Fruit fly (Drosophila melanogaster) whole organism, embryonic: ENCODE data around the gene CG7810.
A peak's percentile ranks its signal among the peaks of the same experiment; 100 is the strongest.

Source experiments
- Aef1 ChIP-seq: fragments of 200-800 bp; sonication (Bioruptor generic); IDR thresholded peaks from 3 replicates; pipeline ENCODE4 v1.3.6; 2022; ENCODE audit warnings: missing biosample characterization, missing genetic modification characterization
- Bgb ChIP-seq: fragments of 200-800 bp; sonication (Bioruptor generic); IDR thresholded peaks from 2 replicates; pipeline ENCODE4 v1.3.6; 2022; ENCODE audit warnings: missing biosample characterization, missing genetic modification characterization; ENCODE audit not compliant: partially characterized antibody
- Blimp-1 ChIP-seq: fragments of 200-800 bp; sonication (Bioruptor generic); optimal IDR thresholded peaks from 3 replicates; lab custom pipeline; 2018; ENCODE audit warnings: missing biosample characterization, missing genetic modification characterization, mild to moderate bottlenecking, moderate library complexity, missing genetic modification reagents
- CG10321 ChIP-seq: fragments of 200-800 bp; sonication (Bioruptor generic); IDR thresholded peaks from 2 replicates; pipeline ENCODE4 v1.3.6; 2022; ENCODE audit warnings: missing biosample characterization, missing genetic modification characterization
- CG11247 ChIP-seq: fragments of 200-800 bp; sonication (Bioruptor generic); IDR thresholded peaks from 2 replicates; pipeline ENCODE4 v1.3.6; 2022; ENCODE audit warnings: missing biosample characterization, missing genetic modification characterization
- CG11695 ChIP-seq: fragments of 200-800 bp; sonication (Bioruptor generic); IDR thresholded peaks from 3 replicates; pipeline ENCODE4 v1.3.6; 2022; ENCODE audit warnings: missing biosample characterization, missing genetic modification characterization
- CG1233 ChIP-seq: fragments of 200-800 bp; sonication (Bioruptor generic); optimal IDR thresholded peaks from 4 replicates; lab custom pipeline; 2018; ENCODE audit warnings: missing biosample characterization, mild to moderate bottlenecking, missing genetic modification characterization
- CG12744 ChIP-seq: fragments of 200-800 bp; sonication (Bioruptor generic); optimal IDR thresholded peaks from 2 replicates; lab custom pipeline; 2016; ENCODE audit warnings: missing biosample characterization, missing genetic modification characterization
- CG13123 ChIP-seq: fragments of 200-800 bp; sonication (Bioruptor generic); optimal IDR thresholded peaks from 2 replicates; lab custom pipeline; 2016; ENCODE audit warnings: missing biosample characterization, missing genetic modification characterization
- CG13775 ChIP-seq: fragments of 200-800 bp; sonication (Bioruptor generic); optimal IDR thresholded peaks from 3 replicates; lab custom pipeline; 2017; ENCODE audit warnings: missing biosample characterization, mild to moderate bottlenecking, missing genetic modification characterization
- CG13894 ChIP-seq: fragments of 200-800 bp; sonication (Bioruptor generic); optimal IDR thresholded peaks from 3 replicates; lab custom pipeline; 2018; ENCODE audit warnings: missing biosample characterization, mild to moderate bottlenecking, missing genetic modification characterization, moderate library complexity
- CG1603 ChIP-seq: fragments of 200-800 bp; sonication (Bioruptor generic); optimal IDR thresholded peaks from 2 replicates; lab custom pipeline; 2019; ENCODE audit warnings: missing biosample characterization, mild to moderate bottlenecking, missing genetic modification characterization, moderate library complexity
- CG17568 ChIP-seq: fragments of 200-800 bp; sonication (Bioruptor generic); optimal IDR thresholded peaks from 2 replicates; lab custom pipeline; 2018; ENCODE audit warnings: missing biosample characterization, mild to moderate bottlenecking, missing genetic modification characterization, moderate library complexity
- CG17612 ChIP-seq: fragments of 200-800 bp; sonication (Bioruptor generic); IDR thresholded peaks from 2 replicates; pipeline ENCODE4 v1.3.6; 2022; ENCODE audit warnings: missing biosample characterization, missing genetic modification characterization
- CG18599 ChIP-seq: fragments of 200-800 bp; sonication (Bioruptor generic); optimal IDR thresholded peaks from 3 replicates; lab custom pipeline; 2017; ENCODE audit warnings: missing biosample characterization, missing genetic modification characterization, mild to moderate bottlenecking, moderate library complexity, missing genetic modification reagents
- CG2678 ChIP-seq: fragments of 200-800 bp; sonication (Bioruptor generic); optimal IDR thresholded peaks from 3 replicates; lab custom pipeline; 2019; ENCODE audit warnings: missing biosample characterization, mild to moderate bottlenecking, missing genetic modification characterization, moderate library complexity
- CG2875 ChIP-seq: fragments of 200-800 bp; sonication (Bioruptor generic); optimal IDR thresholded peaks from 2 replicates; lab custom pipeline; 2017; ENCODE audit warnings: missing biosample characterization, mild to moderate bottlenecking, missing genetic modification characterization, missing genetic modification reagents
- CG3726 ChIP-seq: fragments of 200-800 bp; sonication (Bioruptor generic); IDR thresholded peaks from 3 replicates; pipeline ENCODE4, ENCODE4 v1.3.6; 2022; ENCODE audit warnings: missing biosample characterization, missing genetic modification characterization
- CG42726 ChIP-seq: fragments of 200-800 bp; sonication (Bioruptor generic); IDR thresholded peaks from 2 replicates; pipeline ENCODE4 v1.3.6; 2022; ENCODE audit warnings: missing biosample characterization, missing genetic modification characterization; ENCODE audit not compliant: partially characterized antibody
- CG4730 ChIP-seq: fragments of 200-800 bp; sonication (Bioruptor generic); IDR thresholded peaks from 2 replicates; pipeline ENCODE4 v1.3.6; 2022; ENCODE audit warnings: missing biosample characterization, missing genetic modification characterization
- CG8281 ChIP-seq: fragments of 200-800 bp; sonication (Bioruptor generic); optimal IDR thresholded peaks from 2 replicates; lab custom pipeline; 2018; ENCODE audit warnings: missing biosample characterization, mild to moderate bottlenecking, missing genetic modification characterization, moderate library complexity
- CG8359 ChIP-seq: fragments of 200-800 bp; sonication (Bioruptor generic); optimal IDR thresholded peaks from 2 replicates; lab custom pipeline; 2017; ENCODE audit warnings: missing biosample characterization, mild to moderate bottlenecking, missing genetic modification characterization, borderline replicate concordance
- CG9797 ChIP-seq: fragments of 200-800 bp; sonication (Bioruptor generic); optimal IDR thresholded peaks from 3 replicates; lab custom pipeline; 2018; ENCODE audit warnings: missing biosample characterization, mild to moderate bottlenecking, missing genetic modification characterization
- CrebB ChIP-seq: fragments of 200-800 bp; sonication (Bioruptor generic); optimal IDR thresholded peaks from 3 replicates; lab custom pipeline; 2018; ENCODE audit warnings: missing biosample characterization, mild to moderate bottlenecking, missing genetic modification characterization
- Dfd ChIP-seq, 2 experiments: fragments of >200 bp; optimal IDR thresholded peaks; 2 replicates each; lab custom pipeline; 2017; ENCODE audit warnings: missing biosample characterization in 2 of 2, missing genetic modification characterization in 2 of 2
- Drgx ChIP-seq: fragments of 200-800 bp; sonication (Bioruptor generic); IDR thresholded peaks from 2 replicates; pipeline ENCODE4 v1.3.6; 2022; ENCODE audit warnings: missing biosample characterization, missing genetic modification characterization
- Elba2 ChIP-seq: fragments of 200-800 bp; sonication (Bioruptor generic); optimal IDR thresholded peaks from 3 replicates; lab custom pipeline; 2016; ENCODE audit warnings: missing biosample characterization, missing genetic modification characterization
- Fer2 ChIP-seq: fragments of 200-800 bp; sonication (Bioruptor generic); optimal IDR thresholded peaks from 2 replicates; lab custom pipeline; 2018; ENCODE audit warnings: missing biosample characterization, mild to moderate bottlenecking, missing genetic modification characterization, moderate library complexity
- H2.0 ChIP-seq: fragments of 200-800 bp; sonication (Bioruptor generic); IDR thresholded peaks from 2 replicates; pipeline ENCODE4 v1.3.6; 2022; ENCODE audit warnings: missing biosample characterization, missing genetic modification characterization
- Hr39 ChIP-seq: fragments of >200 bp; optimal IDR thresholded peaks from 2 replicates; lab custom pipeline; 2017
- MTF-1 ChIP-seq: fragments of 200-800 bp; sonication (Bioruptor generic); optimal IDR thresholded peaks from 2 replicates; lab custom pipeline; 2018; ENCODE audit warnings: missing biosample characterization, mild to moderate bottlenecking, missing genetic modification characterization, borderline replicate concordance
- Max ChIP-seq: fragments of 200-800 bp; sonication (Bioruptor generic); optimal IDR thresholded peaks from 2 replicates; lab custom pipeline; 2016; ENCODE audit warnings: missing biosample characterization, mild to moderate bottlenecking, missing genetic modification characterization
- Oaz ChIP-seq: fragments of 200-800 bp; sonication (Bioruptor generic); IDR thresholded peaks from 2 replicates; pipeline ENCODE4 v1.3.6; 2022; ENCODE audit warnings: missing biosample characterization, missing genetic modification characterization
- Pdp1 ChIP-seq, 2 experiments: fragments of 200-800 bp; sonication (Bioruptor generic); optimal IDR thresholded peaks; 3 replicates each; lab custom pipeline; 2016; ENCODE audit warnings: missing biosample characterization in 2 of 2, missing genetic modification characterization in 2 of 2, mild to moderate bottlenecking in 1 of 2, moderate library complexity in 1 of 2
- ac ChIP-seq: fragments of 200-800 bp; sonication (Bioruptor generic); optimal IDR thresholded peaks from 3 replicates; lab custom pipeline; 2017; ENCODE audit warnings: missing biosample characterization, mild to moderate bottlenecking, missing genetic modification characterization
- az2 ChIP-seq: fragments of 200-800 bp; sonication (Bioruptor generic); optimal IDR thresholded peaks from 3 replicates; lab custom pipeline; 2016; ENCODE audit warnings: missing biosample characterization, missing genetic modification characterization
- br ChIP-seq: fragments of >200 bp; optimal IDR thresholded peaks from 2 replicates; lab custom pipeline; 2017
- croc ChIP-seq: fragments of 200-800 bp; sonication (Bioruptor generic); conservative IDR thresholded peaks from 3 replicates; pipeline ENCODE4 v1.3.6; 2022; ENCODE audit warnings: missing biosample characterization, missing genetic modification characterization
- dan ChIP-seq: fragments of 200-800 bp; sonication (Bioruptor generic); IDR thresholded peaks from 2 replicates; pipeline ENCODE4 v1.3.6; 2022; ENCODE audit warnings: missing biosample characterization, missing genetic modification characterization
- dimm ChIP-seq: fragments of 200-800 bp; sonication (Bioruptor generic); IDR thresholded peaks from 2 replicates; pipeline ENCODE4 v1.3.6; 2022; ENCODE audit warnings: missing biosample characterization, missing genetic modification characterization
- fd102C ChIP-seq: fragments of 200-800 bp; sonication (Bioruptor generic); optimal IDR thresholded peaks from 2 replicates; lab custom pipeline; 2018; ENCODE audit warnings: missing biosample characterization, mild to moderate bottlenecking, missing genetic modification characterization, moderate library complexity
- fru ChIP-seq: fragments of >200 bp; optimal IDR thresholded peaks from 2 replicates; lab custom pipeline; 2017
- gce ChIP-seq: fragments of 200-800 bp; sonication (Bioruptor generic); IDR thresholded peaks from 3 replicates; pipeline ENCODE4 v1.3.6; 2022; ENCODE audit warnings: missing biosample characterization, missing genetic modification characterization
- hb ChIP-seq: fragments of 200-800 bp; sonication (Bioruptor generic); IDR thresholded peaks from 3 replicates; pipeline ENCODE4 v1.3.6; 2022; ENCODE audit warnings: missing biosample characterization, missing genetic modification characterization; ENCODE audit not compliant: partially characterized antibody
- lbe ChIP-seq: fragments of 200-800 bp; sonication (Bioruptor generic); optimal IDR thresholded peaks from 2 replicates; lab custom pipeline; 2016; ENCODE audit warnings: missing biosample characterization, mild to moderate bottlenecking, missing genetic modification characterization
- phol ChIP-seq: fragments of 200-800 bp; sonication (Bioruptor generic); optimal IDR thresholded peaks from 3 replicates; lab custom pipeline; 2018; ENCODE audit warnings: missing biosample characterization, mild to moderate bottlenecking, missing genetic modification characterization, moderate library complexity
- psq ChIP-seq: fragments of 200-800 bp; sonication (Bioruptor generic); optimal IDR thresholded peaks from 2 replicates; lab custom pipeline; 2017; ENCODE audit warnings: missing biosample characterization, missing genetic modification characterization
- sisA ChIP-seq: fragments of 200-800 bp; sonication (Bioruptor generic); IDR thresholded peaks from 2 replicates; pipeline ENCODE4 v1.3.6; 2022; ENCODE audit warnings: missing biosample characterization, missing genetic modification characterization
- sqz ChIP-seq: fragments of 200-800 bp; sonication (Bioruptor generic); optimal IDR thresholded peaks from 3 replicates; lab custom pipeline; 2018; ENCODE audit warnings: missing biosample characterization, mild to moderate bottlenecking, missing genetic modification characterization
- wdn ChIP-seq: fragments of 200-800 bp; sonication (Bioruptor generic); IDR thresholded peaks from 2 replicates; pipeline ENCODE4 v1.3.6; 2022; ENCODE audit warnings: missing biosample characterization, missing genetic modification characterization

The CG7810 gene

dm6 chr2L:8277561-8278201 is 33.3 kb downstream of the CG7810 start (continued):
- TF ChIP-seq psq (GFP tag; lab: Kevin White, UChicago) (peak; percentile 93), CG2875 (peak; percentile 99), CG10321 (peak; percentile 85), br (lab: Kevin White, UChicago) (no peak), CG18599 (GFP tag; lab: Kevin White, UChicago) (peak; percentile 97), CG13894 (tag; lab: Kevin White, UChicago) (peak; percentile 87), lbe (GFP tag; lab: Kevin White, UChicago) (peak; percentile 99), CG9797 (GFP tag; lab: Kevin White, UChicago) (peak; percentile 61), CG17612 (peak; percentile 93), CG17568 (GFP tag; lab: Kevin White, UChicago) (peak; percentile 96), wdn (GFP tag; lab: Robert Waterston, UW) (peak; percentile 95), CrebB (tag; lab: Kevin White, UChicago) (peak; percentile 96), Drgx (GFP tag; lab: Robert Waterston, UW) (peak; percentile 100), gce (GFP tag; lab: Robert Waterston, UW) (peak; percentile 99), dimm (GFP tag; lab: Robert Waterston, UW) (peak; percentile 97), CG3726 (peak; percentile 98), Dfd (GFP tag; optimal IDR thresholded peaks at IDR 0.05; lab: Kevin White, UChicago) (no peak), sisA (peak; percentile 98), fd102C (GFP tag; lab: Kevin White, UChicago) (peak; percentile 92), MTF-1 (GFP tag; lab: Kevin White, UChicago) (peak; percentile 95), Bgb (no peak), CG2678 (tag; lab: Kevin White, UChicago) (peak; percentile 98), phol (tag; lab: Kevin White, UChicago) (peak; percentile 98), Pdp1 (GFP tag; optimal IDR thresholded peaks at IDR 0.05; lab: Kevin White, UChicago) (peak; percentile 92 to 93), CG12744 (GFP tag; lab: Kevin White, UChicago) (peak; percentile 93), az2 (GFP tag; lab: Kevin White, UChicago) (peak; percentile 99), Elba2 (GFP tag; lab: Kevin White, UChicago) (peak; percentile 90), CG4730 (GFP tag; lab: Robert Waterston, UW) (peak; percentile 98), ac (GFP tag; lab: Kevin White, UChicago) (peak; percentile 97), hb (GFP tag; lab: Robert Waterston, UW) (no peak), CG13123 (GFP tag; lab: Kevin White, UChicago) (peak; percentile 97), Blimp-1 (GFP tag; lab: Kevin White, UChicago) (peak; percentile 98), CG11247 (GFP tag; lab: Robert Waterston, UW) (peak; percentile 98), Oaz (peak; percentile 97), croc (peak; percentile 99), Hr39 (lab: Kevin White, UChicago) (no peak), fru (no peak), CG1603 (tag; lab: Kevin White, UChicago) (peak; percentile 78), H2.0 (GFP tag; lab: Robert Waterston, UW) (peak; percentile 98), CG42726 (GFP tag; lab: Robert Waterston, UW) (0 out of 2 replicates have a peak, but pooled peaks have one; percentile 16), dan (GFP tag; lab: Robert Waterston, UW) (no peak; the same call in 1 of the 2 replicates), CG13775 (GFP tag; lab: Kevin White, UChicago) (peak; percentile 97), sqz (GFP tag; lab: Kevin White, UChicago) (peak; percentile 98), Fer2 (tag; lab: Kevin White, UChicago) (peak; percentile 86), Max (GFP tag; lab: Kevin White, UChicago) (peak; percentile 98), Aef1 (GFP tag; lab: Robert Waterston, UW) (peak; percentile 95), CG11695 (GFP tag; lab: Robert Waterston, UW) (peak; percentile 99), CG8281 (tag; lab: Kevin White, UChicago) (peak; percentile 88), CG8359 (GFP tag; lab: Kevin White, UChicago) (peak; percentile 93), CG1233 (GFP tag; lab: Kevin White, UChicago) (peak; percentile 96)
